Fruit fly (Drosophila melanogaster) whole organism, adult: ENCODE data around the gene Tbc1d15-17.

Source experiments
- CG11617 ChIP-seq: fragments of 200-800 bp; sonication (Bioruptor generic); optimal IDR thresholded peaks from 2 replicates; lab custom pipeline; 2017; ENCODE audit warnings: mild to moderate bottlenecking, missing biosample characterization, missing genetic modification reagents, missing genetic modification characterization
- CG12768 ChIP-seq: fragments of 200-800 bp; sonication (Bioruptor generic); optimal IDR thresholded peaks from 2 replicates; lab custom pipeline; 2017; ENCODE audit warnings: missing biosample characterization, missing genetic modification characterization, mild to moderate bottlenecking, moderate library complexity, missing genetic modification reagents
- CG14711 ChIP-seq: fragments of 200-800 bp; sonication (Bioruptor generic); optimal IDR thresholded peaks from 2 replicates; lab custom pipeline; 2018; ENCODE audit warnings: missing biosample characterization, mild to moderate bottlenecking, missing genetic modification characterization, moderate library complexity
- CG33017 ChIP-seq: fragments of 200-800 bp; sonication (Bioruptor generic); optimal IDR thresholded peaks from 2 replicates; lab custom pipeline; 2018; ENCODE audit warnings: missing biosample characterization, mild to moderate bottlenecking, missing genetic modification characterization, moderate library complexity
- CG7101 ChIP-seq: fragments of 200-800 bp; sonication (Bioruptor generic); optimal IDR thresholded peaks from 2 replicates; lab custom pipeline; 2018; ENCODE audit warnings: missing biosample characterization, mild to moderate bottlenecking, missing genetic modification characterization, moderate library complexity
- Clk ChIP-seq: fragments of 200-800 bp; sonication (Bioruptor generic); optimal IDR thresholded peaks from 2 replicates; lab custom pipeline; 2017; ENCODE audit warnings: missing biosample characterization, missing genetic modification characterization
- Crg-1 ChIP-seq: fragments of 200-800 bp; sonication (Bioruptor generic); optimal IDR thresholded peaks from 2 replicates; lab custom pipeline; 2016; ENCODE audit warnings: missing biosample characterization, missing genetic modification characterization
- Hr96 ChIP-seq: fragments of 200-800 bp; sonication (Bioruptor generic); optimal IDR thresholded peaks from 2 replicates; lab custom pipeline; 2016; ENCODE audit warnings: missing biosample characterization, missing genetic modification characterization
- cic ChIP-seq: fragments of 200-800 bp; sonication (Bioruptor generic); optimal IDR thresholded peaks from 2 replicates; lab custom pipeline; 2017; ENCODE audit warnings: missing biosample characterization, mild to moderate bottlenecking, missing genetic modification characterization, moderate library complexity
- cnc ChIP-seq, 2 experiments: fragments of >200 bp; optimal IDR thresholded peaks; 2 replicates each; lab custom pipeline; 2017
- tj ChIP-seq: fragments of 200-800 bp; sonication (Bioruptor generic); optimal IDR thresholded peaks from 3 replicates; lab custom pipeline; 2017; ENCODE audit warnings: missing biosample characterization, mild to moderate bottlenecking, missing genetic modification characterization, moderate library complexity
- toe ChIP-seq: fragments of 200-800 bp; sonication (Bioruptor generic); optimal IDR thresholded peaks from 2 replicates; lab custom pipeline; 2016; ENCODE audit warnings: missing biosample characterization, missing genetic modification characterization

dm6 chr2L:203529-204127, 3.4 kb upstream of the Tbc1d15-17 start, which contains the start of gene mRpL10:
- no peak for TF ChIP-seq Hr96
- no peak for TF ChIP-seq toe (GFP tag; lab: Kevin White, UChicago)
- TF ChIP-seq CG14711 (tag; lab: Kevin White, UChicago) = peak; percentile 55
- TF ChIP-seq CG11617 (GFP tag; lab: Kevin White, UChicago) = peak; percentile 87
- peak; percentile 44 for TF ChIP-seq tj
- no peak for TF ChIP-seq Clk (GFP tag; lab: Kevin White, UChicago)
- peak; percentile 4 for TF ChIP-seq cic (GFP tag; lab: Kevin White, UChicago)
- TF ChIP-seq CG33017 (tag; lab: Kevin White, UChicago) = peak; percentile 65
- no peak for TF ChIP-seq CG12768 (GFP tag; lab: Kevin White, UChicago)
- peak; percentile 67 for TF ChIP-seq Crg-1 (GFP tag; lab: Kevin White, UChicago)
- no peak for TF ChIP-seq cnc (optimal IDR thresholded peaks at IDR 0.05; lab: Kevin White, UChicago)
- TF ChIP-seq CG7101 (tag; lab: Kevin White, UChicago) = peak; percentile 42
